Worm (Caenorhabditis elegans): ENCODE measurements around the gene srh-109.

The srh-109 gene

DNA sequence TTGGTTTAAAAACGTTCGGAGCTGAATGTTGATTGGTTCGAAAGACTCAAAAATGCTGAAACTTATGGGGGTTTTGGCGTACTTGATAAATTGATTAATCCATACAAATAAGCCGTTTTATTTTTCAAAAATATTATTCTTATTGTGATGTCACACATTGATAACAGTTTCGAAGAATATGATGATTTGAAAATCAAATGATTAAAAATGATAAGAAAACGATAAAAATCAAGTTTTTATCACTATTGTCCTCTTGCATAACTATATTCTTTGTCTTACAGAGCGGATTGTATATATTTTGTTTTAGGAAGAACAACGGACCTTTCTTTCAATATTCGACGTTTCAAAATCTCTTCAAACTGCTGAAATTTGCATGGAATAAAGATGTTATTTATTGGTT lies 22.8 kb upstream of the srh-109 start:
- peak; percentile 37 for TF ChIP-seq elt-2 (tag; optimal IDR thresholded peaks at IDR 0.05)
- TF ChIP-seq T23F11.4 (GFP tag; optimal IDR thresholded peaks at IDR 0.05): no peak
- no peak for TF ChIP-seq ceh-19 (GFP tag; optimal IDR thresholded peaks at IDR 0.05)

DNA sequence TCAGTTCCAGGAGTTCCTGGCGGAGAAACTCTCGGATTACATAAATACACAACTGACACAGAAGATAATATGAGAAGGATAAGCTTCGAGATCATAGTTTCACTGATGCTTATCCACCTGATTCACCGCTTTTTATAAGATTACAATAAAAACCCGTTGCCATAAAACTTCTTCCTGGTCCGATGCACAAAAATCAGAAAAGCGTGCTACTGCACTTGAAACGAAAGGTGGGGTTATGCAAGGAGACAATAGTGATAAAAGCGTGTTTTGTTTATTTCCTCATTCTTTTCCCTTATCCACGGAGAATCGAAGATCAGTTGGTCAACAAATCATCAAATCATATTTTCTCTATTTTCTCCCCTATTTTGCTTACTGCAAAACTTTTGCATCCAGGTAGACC lies 22.3 kb upstream of the srh-109 start, which contains the start of gene Y68A4B.3:
Y68A4B.3 (minus strand) TSS at position 101 of the 400 bp plus-strand sequence.
- TF ChIP-seq fax-1 (tag; optimal IDR thresholded peaks at IDR 0.05) (no peak), hlh-15 (tag; optimal IDR thresholded peaks at IDR 0.05) (no peak), tbx-7 (tag; optimal IDR thresholded peaks at IDR 0.05) (no peak), elt-2 (tag; optimal IDR thresholded peaks at IDR 0.05) (no peak), ceh-14 (tag; optimal IDR thresholded peaks at IDR 0.05) (no peak), ceh-2 (tag; optimal IDR thresholded peaks at IDR 0.05) (no peak), ceh-48 (tag; optimal IDR thresholded peaks at IDR 0.05) (no peak), nhr-232 (tag; optimal IDR thresholded peaks at IDR 0.05) (no peak), ceh-30 (tag; optimal IDR thresholded peaks at IDR 0.05) (no peak), K02D7.2 (tag; optimal IDR thresholded peaks at IDR 0.05) (no peak), ceh-19 (GFP tag; optimal IDR thresholded peaks at IDR 0.05) (no peak), pha-4 (tag; optimal IDR thresholded peaks at IDR 0.05) (no peak), unc-86 (tag; optimal IDR thresholded peaks at IDR 0.05) (no peak), ttx-3 (tag; optimal IDR thresholded peaks at IDR 0.05) (no peak), C08G9.2 (tag; optimal IDR thresholded peaks at IDR 0.05) (no peak), ceh-45 (GFP tag; IDR thresholded peaks at IDR 0.05) (no peak), sdc-2 (tag; optimal IDR thresholded peaks at IDR 0.05) (no peak), ceh-34 (tag; optimal IDR thresholded peaks at IDR 0.05) (no peak), dve-1 (tag; optimal IDR thresholded peaks at IDR 0.05) (no peak), hlh-30 (tag; optimal IDR thresholded peaks at IDR 0.05; ENCODE audit: insufficient read depth) (no peak)

DNA sequence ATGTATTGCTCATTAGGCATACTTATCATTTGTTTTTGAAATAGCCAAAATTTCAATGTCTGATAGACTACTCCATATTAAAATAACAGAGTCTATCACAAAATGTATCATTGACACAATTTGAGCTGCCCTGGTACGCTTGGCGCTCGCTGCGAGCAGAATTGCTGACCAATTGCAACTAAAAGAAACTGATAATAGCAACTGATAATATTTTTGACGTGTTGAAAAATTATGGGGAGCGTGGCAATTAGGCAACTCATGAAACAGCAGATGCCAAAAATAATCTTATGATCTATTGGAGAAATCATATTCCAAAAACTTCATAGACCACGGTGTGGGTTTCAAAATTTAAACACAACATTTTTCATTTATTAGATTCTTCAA lies 21.0 kb upstream of the srh-109 start:
- TF ChIP-seq sox-2 (GFP tag; IDR thresholded peaks at IDR 0.05) (no peak), hlh-6 (tag; optimal IDR thresholded peaks at IDR 0.05) (no peak), elt-2 (tag; optimal IDR thresholded peaks at IDR 0.05) (peak; percentile 32)

DNA sequence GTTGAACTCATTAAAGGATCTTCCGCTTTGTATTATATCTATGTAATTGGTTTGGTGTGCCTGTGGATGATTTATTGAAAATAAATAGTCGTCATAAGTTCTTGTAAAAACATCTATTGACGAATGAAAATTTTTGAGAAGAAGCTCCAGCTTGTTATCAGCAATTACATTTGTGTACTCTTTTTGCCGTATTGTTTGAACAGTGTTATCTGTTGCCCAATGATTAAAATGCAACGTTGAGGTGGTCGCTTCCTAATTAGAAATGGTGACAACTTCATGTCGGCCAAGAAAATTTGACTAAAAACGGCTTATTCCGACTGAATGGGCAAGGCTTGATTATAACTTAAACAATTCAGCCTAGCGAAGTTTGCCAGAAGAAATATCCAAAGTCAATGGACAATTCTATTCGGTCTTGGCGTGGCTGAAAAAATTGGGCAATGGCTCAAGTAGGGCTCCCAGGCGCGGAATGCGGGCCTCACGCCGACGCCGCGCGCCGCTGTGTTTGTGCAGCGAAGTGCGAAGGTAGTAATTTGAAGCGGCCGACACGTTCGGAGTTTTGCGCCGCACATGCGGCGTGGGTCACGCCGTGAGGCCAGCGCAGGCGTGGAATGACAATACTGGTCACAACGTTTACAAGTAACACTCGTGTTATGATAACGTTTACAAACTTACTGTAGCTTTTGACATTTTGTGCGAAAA lies 20.5 kb upstream of the srh-109 start:
- TF ChIP-seq hlh-8 (tag; optimal IDR thresholded peaks at IDR 0.05): no peak

DNA sequence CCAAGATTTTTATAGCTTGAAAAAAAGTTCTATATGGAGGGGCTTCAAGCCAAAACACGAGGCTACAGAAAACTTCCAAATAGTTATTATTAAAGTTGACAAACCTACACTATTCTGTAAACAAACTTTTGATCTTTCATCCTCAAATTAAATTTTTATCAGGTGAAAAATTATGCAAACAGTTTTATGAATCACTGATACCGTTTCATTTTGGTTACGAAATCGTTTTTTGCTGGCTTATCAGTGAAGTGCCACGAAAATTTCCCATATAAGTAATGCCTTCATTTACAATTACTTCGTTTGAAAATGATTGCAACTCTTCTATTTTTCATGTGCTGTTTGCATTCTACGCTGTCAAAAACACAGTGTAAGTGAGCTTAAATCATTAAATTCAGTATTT lies 18.6 kb upstream of the srh-109 start, which contains the start of gene T19C9.8:
T19C9.8 (plus strand) TSS at position 299 of the 400 bp plus-strand sequence.
- no peak for TF ChIP-seq tbx-7 (tag; optimal IDR thresholded peaks at IDR 0.05)
- no peak for TF ChIP-seq F13H6.1 (tag; optimal IDR thresholded peaks at IDR 0.05)
- TF ChIP-seq pros-1 (tag; optimal IDR thresholded peaks at IDR 0.05): no peak
- TF ChIP-seq ttx-3 (tag; optimal IDR thresholded peaks at IDR 0.05): no peak
- TF ChIP-seq odd-2 (tag; optimal IDR thresholded peaks at IDR 0.05): no peak
- no peak for TF ChIP-seq ceh-18 (tag; optimal IDR thresholded peaks at IDR 0.05)
- no peak for TF ChIP-seq fkh-6 (tag; optimal IDR thresholded peaks at IDR 0.05)
- no peak for TF ChIP-seq sox-4 (tag; optimal IDR thresholded peaks at IDR 0.05)
- TF ChIP-seq lim-6 (tag; optimal IDR thresholded peaks at IDR 0.05): no peak
- TF ChIP-seq dmd-4 (tag; optimal IDR thresholded peaks at IDR 0.05; ENCODE audit: borderline replicate concordance): no peak
- no peak for TF ChIP-seq K02D7.2 (tag; optimal IDR thresholded peaks at IDR 0.05)
- TF ChIP-seq ceh-6 (GFP tag; optimal IDR thresholded peaks at IDR 0.05): no peak
- no peak for TF ChIP-seq T23F11.4 (GFP tag; optimal IDR thresholded peaks at IDR 0.05)
- TF ChIP-seq nfya-1 (tag; optimal IDR thresholded peaks at IDR 0.05): no peak
- no peak for TF ChIP-seq ceh-24 (tag; optimal IDR thresholded peaks at IDR 0.05)
